Worm (Caenorhabditis elegans) whole organism, L2 larva: ENCODE data around the gene par-5.

Source experiments
- R02D3.7 ChIP-seq: fragments of 150-350 bp; optimal IDR thresholded peaks from 2 replicates; lab custom pipeline; 2014; ENCODE audit warnings: missing biosample characterization, missing genetic modification characterization
- ZK546.5 ChIP-seq: sonication (generic microtip); optimal IDR thresholded peaks from 2 replicates; lab custom pipeline; 2017; ENCODE audit warnings: missing biosample characterization, missing genetic modification characterization
- ceh-16 ChIP-seq: fragments of 150-350 bp; optimal IDR thresholded peaks from 2 replicates; lab custom pipeline; 2014; ENCODE audit warnings: missing biosample characterization, missing genetic modification characterization
- ceh-82 ChIP-seq: fragments of 150-350 bp; optimal IDR thresholded peaks from 2 replicates; lab custom pipeline; 2014; ENCODE audit warnings: missing biosample characterization, missing genetic modification characterization
- crh-2 ChIP-seq: sonication (generic microtip); optimal IDR thresholded peaks from 2 replicates; lab custom pipeline; 2017; ENCODE audit warnings: missing biosample characterization, missing genetic modification characterization
- egl-27 ChIP-seq: sonication (generic microtip); optimal IDR thresholded peaks from 3 replicates; lab custom pipeline; 2017; ENCODE audit warnings: missing biosample characterization, missing genetic modification reagents, missing genetic modification characterization
- fos-1 ChIP-seq: fragments of 150-350 bp; optimal IDR thresholded peaks from 2 replicates; lab custom pipeline; 2014; ENCODE audit warnings: missing biosample characterization, missing genetic modification characterization
- gmeb-1 ChIP-seq: fragments of 150-350 bp; optimal IDR thresholded peaks from 2 replicates; lab custom pipeline; 2014; ENCODE audit warnings: missing biosample characterization, missing genetic modification characterization
- lin-11 ChIP-seq: fragments of 150-350 bp; sonication (generic microtip); optimal IDR thresholded peaks from 2 replicates; lab custom pipeline; 2014; ENCODE audit warnings: missing biosample characterization, missing genetic modification characterization, inconsistent platforms, mixed read lengths
- lin-39 ChIP-seq: fragments of 150-350 bp; optimal IDR thresholded peaks from 2 replicates; lab custom pipeline; 2014; ENCODE audit warnings: missing biosample characterization, missing genetic modification reagents, missing genetic modification characterization
- mab-5 ChIP-seq: fragments of 150-350 bp; optimal IDR thresholded peaks from 2 replicates; lab custom pipeline; 2014; ENCODE audit warnings: missing biosample characterization, missing genetic modification characterization
- mbf-1 ChIP-seq: sonication (generic microtip); optimal IDR thresholded peaks from 2 replicates; lab custom pipeline; 2017; ENCODE audit warnings: missing biosample characterization, missing genetic modification characterization
- mdl-1 ChIP-seq, 2 experiments: fragments of 150-350 bp in 1 of 2; sonication (generic microtip) in 1 of 2; optimal IDR thresholded peaks; 2 replicates each; lab custom pipeline; 2017; ENCODE audit warnings: missing biosample characterization in 2 of 2, missing genetic modification characterization in 2 of 2
- nhr-11 ChIP-seq: fragments of 150-350 bp; optimal IDR thresholded peaks from 2 replicates; lab custom pipeline; 2014; ENCODE audit warnings: missing biosample characterization, missing genetic modification characterization
- nhr-12 ChIP-seq: fragments of 150-350 bp; optimal IDR thresholded peaks from 2 replicates; lab custom pipeline; 2014; ENCODE audit warnings: missing biosample characterization, missing genetic modification characterization
- nhr-129 ChIP-seq: fragments of 150-350 bp; optimal IDR thresholded peaks from 2 replicates; lab custom pipeline; 2014; ENCODE audit warnings: missing biosample characterization, missing genetic modification characterization
- nhr-21 ChIP-seq: fragments of 150-350 bp; optimal IDR thresholded peaks from 2 replicates; lab custom pipeline; 2014; ENCODE audit warnings: missing biosample characterization, missing genetic modification characterization
- nhr-23 ChIP-seq: fragments of 150-350 bp; optimal IDR thresholded peaks from 2 replicates; lab custom pipeline; 2014; ENCODE audit warnings: missing biosample characterization, missing genetic modification reagents, missing genetic modification characterization
- nhr-237 ChIP-seq: fragments of 150-350 bp; optimal IDR thresholded peaks from 2 replicates; lab custom pipeline; 2014; ENCODE audit warnings: missing biosample characterization, missing genetic modification characterization
- nhr-25 ChIP-seq: fragments of 150-350 bp; sonication (generic microtip); optimal IDR thresholded peaks from 3 replicates; lab custom pipeline; 2014; ENCODE audit warnings: missing biosample characterization, missing genetic modification characterization
- nhr-6 ChIP-seq: fragments of 150-350 bp; optimal IDR thresholded peaks from 2 replicates; lab custom pipeline; 2014; ENCODE audit warnings: missing biosample characterization, missing genetic modification characterization
- nhr-77 ChIP-seq: fragments of 150-350 bp; optimal IDR thresholded peaks from 2 replicates; lab custom pipeline; 2014; ENCODE audit warnings: missing biosample characterization, missing genetic modification characterization
- peb-1 ChIP-seq: fragments of 150-350 bp; optimal IDR thresholded peaks from 2 replicates; lab custom pipeline; 2014; ENCODE audit warnings: missing biosample characterization, missing genetic modification characterization
- sem-4 ChIP-seq: fragments of 150-350 bp; optimal IDR thresholded peaks from 2 replicates; lab custom pipeline; 2014; ENCODE audit warnings: missing biosample characterization, missing genetic modification reagents, missing genetic modification characterization
- sma-3 ChIP-seq: sonication (generic microtip); optimal IDR thresholded peaks from 2 replicates; lab custom pipeline; 2016; ENCODE audit warnings: missing genetic modification reagents, missing genetic modification characterization, missing compliant biosample characterization
- snpc-4 ChIP-seq: fragments of 150-350 bp; optimal IDR thresholded peaks from 2 replicates; lab custom pipeline; 2014; ENCODE audit warnings: missing biosample characterization, missing genetic modification characterization
- unc-39 ChIP-seq: fragments of 150-350 bp; optimal IDR thresholded peaks from 2 replicates; lab custom pipeline; 2014; ENCODE audit warnings: missing biosample characterization, missing genetic modification characterization
- unc-62 ChIP-seq: fragments of 150-350 bp; optimal IDR thresholded peaks from 2 replicates; lab custom pipeline; 2014; ENCODE audit warnings: missing biosample characterization, missing genetic modification reagents, missing genetic modification characterization
- zag-1 ChIP-seq: fragments of 150-350 bp; optimal IDR thresholded peaks from 2 replicates; lab custom pipeline; 2014; ENCODE audit warnings: missing biosample characterization, missing genetic modification characterization
- ztf-1 ChIP-seq: fragments of 200-800 bp; sonication (Bioruptor generic); conservative IDR thresholded peaks from 2 replicates; pipeline ENCODE4 v1.3.6; 2022; ENCODE audit warnings: missing genetic modification characterization, missing compliant biosample characterization
- ztf-11 ChIP-seq: sonication (generic microtip); optimal IDR thresholded peaks from 2 replicates; lab custom pipeline; 2017; ENCODE audit warnings: missing biosample characterization, missing genetic modification characterization
- ztf-4 ChIP-seq: fragments of 150-350 bp; optimal IDR thresholded peaks from 2 replicates; lab custom pipeline; 2014; ENCODE audit warnings: missing biosample characterization, missing genetic modification characterization

Gene par-5

ce11 chrIV:11854777-11855176, 33.1 kb upstream of the par-5 start, which contains the start of gene tag-30 (continued):
- TF ChIP-seq unc-62 = no peak

DNA sequence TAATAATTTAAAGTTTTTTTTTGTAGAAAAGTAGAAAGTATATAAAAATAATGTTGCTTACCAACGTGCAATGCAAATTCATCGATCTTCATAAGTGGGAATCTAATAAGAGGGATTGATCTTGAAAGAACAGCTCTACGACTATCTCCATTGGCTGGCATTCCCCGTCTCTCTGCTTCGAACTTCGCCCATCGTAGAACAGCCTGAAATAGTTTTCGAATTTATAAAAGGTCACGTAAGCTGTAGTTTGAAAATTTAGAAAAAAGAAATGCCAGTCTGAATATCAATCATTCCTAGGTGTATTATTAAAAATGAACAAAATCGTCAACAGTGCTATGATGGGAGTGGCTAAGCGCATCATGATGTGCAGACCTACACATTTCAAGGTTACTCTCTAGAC, 30.2 kb upstream of the par-5 start, which contains the start of gene F38H4.5:
F38H4.5 (plus strand) TSS at position 301 of the 400 bp plus-strand sequence.
- TF ChIP-seq peb-1 (tag; lab: Kevin White, UChicago) (no peak), nhr-6 (no peak), ZK546.5 (tag; lab: Kevin White, UChicago) (no peak), unc-39 (no peak), ceh-16 (tag; lab: Kevin White, UChicago) (no peak), crh-2 (no peak), sem-4 (tag; lab: Kevin White, UChicago) (no peak), nhr-129 (tag; lab: Kevin White, UChicago) (no peak)

DNA sequence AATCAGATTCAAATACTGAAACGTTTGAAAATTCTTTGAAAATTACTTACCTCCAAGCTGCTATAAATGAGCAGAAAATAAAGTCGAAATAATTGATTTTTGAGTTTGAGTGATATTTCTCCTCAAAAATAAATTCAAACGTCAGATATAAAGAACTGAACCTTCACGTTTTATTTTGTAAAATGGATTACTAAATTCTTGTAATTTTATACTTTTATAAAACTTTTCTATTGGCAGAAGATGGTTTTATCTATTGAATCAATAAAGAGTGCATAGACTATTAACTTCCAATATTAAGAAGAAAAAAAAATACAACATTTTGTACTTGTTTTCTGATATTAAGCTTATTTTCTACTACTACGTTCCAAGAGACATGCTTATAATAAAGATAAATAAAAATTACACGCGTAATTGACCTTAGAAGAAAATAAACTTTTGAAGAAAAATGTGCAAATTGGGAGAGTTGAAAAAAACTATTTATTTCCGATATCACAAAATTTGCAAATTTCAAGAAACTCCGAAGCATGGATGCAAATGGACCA, 26.1 kb upstream of the par-5 start, which contains the start of the genes F38H4.6 and F38H4.4:
F38H4.6 (minus strand) TSS at position 101 of the 542 bp plus-strand sequence.
F38H4.4 (plus strand) TSS at position 492 of the 542 bp plus-strand sequence.
- TF ChIP-seq mbf-1 (tag; lab: Kevin White, UChicago) (no peak), nhr-21 (no peak), fos-1 (tag; lab: Kevin White, UChicago) (no peak), ceh-16 (tag; lab: Kevin White, UChicago) (no peak), R02D3.7 (tag; lab: Kevin White, UChicago) (no peak), zag-1 (tag; lab: Kevin White, UChicago) (no peak), ztf-4 (no peak), nhr-129 (tag; lab: Kevin White, UChicago) (no peak), sma-3 (GFP tag; lab: Kevin White, UChicago) (no peak), unc-39 (no peak), nhr-11 (tag; lab: Kevin White, UChicago) (no peak), ceh-82 (tag; lab: Kevin White, UChicago) (no peak), lin-39 (tag; lab: Kevin White, UChicago) (no peak)

ce11 chrIV:11842121-11842520, 20.4 kb upstream of the par-5 start, which contains the start of gene F38H4.3:
TSS of gene F38H4.3 (plus strand) at chrIV:11842421.
- no peak for TF ChIP-seq nhr-237
- TF ChIP-seq ztf-11 (tag; lab: Kevin White, UChicago) = no peak
- no peak for TF ChIP-seq snpc-4

ce11 chrIV:11838657-11839056, 16.9 kb upstream of the par-5 start, which contains the start of gene fbxb-3:
TSS of gene fbxb-3 (plus strand) at chrIV:11838957.
- TF ChIP-seq ztf-1 (GFP tag; lab: Robert Waterston, UW) (no peak), lin-39 (tag; lab: Kevin White, UChicago) (no peak), lin-11 (no peak), mab-5 (tag; lab: Kevin White, UChicago) (no peak), nhr-25 (no peak), gmeb-1 (tag; lab: Kevin White, UChicago) (no peak), nhr-6 (no peak), nhr-23 (tag; lab: Kevin White, UChicago) (no peak), egl-27 (tag; lab: Kevin White, UChicago) (no peak), nhr-77 (tag; lab: Kevin White, UChicago) (no peak), ztf-4 (no peak), nhr-129 (tag; lab: Kevin White, UChicago) (no peak), nhr-12 (no peak), nhr-237 (no peak), peb-1 (tag; lab: Kevin White, UChicago) (no peak), ceh-16 (tag; lab: Kevin White, UChicago) (no peak), mdl-1 (tag; optimal IDR thresholded peaks at IDR 0.05; lab: Kevin White, UChicago) (no peak), snpc-4 (no peak), nhr-11 (tag; lab: Kevin White, UChicago) (no peak), mbf-1 (tag; lab: Kevin White, UChicago) (no peak)

DNA sequence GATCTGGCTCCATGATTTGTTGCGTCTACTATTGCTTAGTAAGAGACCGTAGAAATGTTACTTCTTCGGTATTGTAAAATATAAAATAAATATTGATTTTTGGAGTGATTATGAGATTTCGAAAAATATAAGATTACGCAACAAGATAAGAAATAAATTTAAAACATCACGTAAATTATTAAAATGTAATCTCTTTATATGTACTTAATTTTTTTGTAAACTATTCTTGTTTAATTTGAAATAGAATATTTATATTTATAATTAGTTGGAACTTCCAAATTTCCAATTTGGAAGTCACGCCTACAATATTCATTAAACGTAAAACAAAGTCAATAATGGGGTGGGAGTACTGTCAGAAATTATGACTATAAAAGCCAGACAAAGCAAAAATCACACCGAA, 11.7 kb upstream of the par-5 start, which contains the start of gene M117.4:
M117.4 (minus strand) TSS at position 101 of the 400 bp plus-strand sequence.
- TF ChIP-seq sma-3 (GFP tag; lab: Kevin White, UChicago) = no peak
